Fruit fly (Drosophila melanogaster) whole organism, embryonic: ENCODE data around the gene CG11828.

Experiments
- BEAF-32 ChIP-seq: fragments of 200-800 bp; sonication (Bioruptor generic); optimal IDR thresholded peaks from 3 replicates; lab custom pipeline; 2017; ENCODE audit warnings: missing biosample characterization, missing genetic modification characterization, mild to moderate bottlenecking, moderate library complexity, missing genetic modification reagents
- CG13894 ChIP-seq: fragments of 200-800 bp; sonication (Bioruptor generic); optimal IDR thresholded peaks from 3 replicates; lab custom pipeline; 2018; ENCODE audit warnings: missing biosample characterization, mild to moderate bottlenecking, missing genetic modification characterization, moderate library complexity
- CG17612 ChIP-seq: fragments of 200-800 bp; sonication (Bioruptor generic); IDR thresholded peaks from 2 replicates; pipeline ENCODE4 v1.3.6; 2022; ENCODE audit warnings: missing biosample characterization, missing genetic modification characterization
- CG2199 ChIP-seq: fragments of 200-800 bp; sonication (Bioruptor generic); IDR thresholded peaks from 3 replicates; pipeline ENCODE4 v1.3.6; 2022; ENCODE audit warnings: missing biosample characterization, missing genetic modification characterization
- CG6813 ChIP-seq: fragments of 200-800 bp; sonication (Bioruptor generic); optimal IDR thresholded peaks from 2 replicates; lab custom pipeline; 2017; ENCODE audit warnings: missing biosample characterization, missing genetic modification characterization, mild to moderate bottlenecking, moderate library complexity, missing genetic modification reagents
- CG7556 ChIP-seq: fragments of 200-800 bp; sonication (Bioruptor generic); optimal IDR thresholded peaks from 2 replicates; lab custom pipeline; 2017; ENCODE audit warnings: missing biosample characterization, mild to moderate bottlenecking, missing genetic modification characterization
- CoRest ChIP-seq: fragments of 200-800 bp; sonication (Bioruptor generic); optimal IDR thresholded peaks from 3 replicates; lab custom pipeline; 2018; ENCODE audit warnings: missing biosample characterization, mild to moderate bottlenecking, missing genetic modification characterization, moderate library complexity
- Deaf1 ChIP-seq: fragments of 200-800 bp; optimal IDR thresholded peaks from 3 replicates; lab custom pipeline; 2019; ENCODE audit warnings: missing biosample characterization, mild to moderate bottlenecking, missing genetic modification characterization, moderate library complexity
- HmgZ ChIP-seq: fragments of 200-800 bp; sonication (Bioruptor generic); optimal IDR thresholded peaks from 2 replicates; lab custom pipeline; 2018; ENCODE audit warnings: missing biosample characterization, mild to moderate bottlenecking, missing genetic modification characterization
- Nf-YC ChIP-seq: fragments of 200-800 bp; optimal IDR thresholded peaks from 3 replicates; lab custom pipeline; 2019; ENCODE audit warnings: missing biosample characterization, mild to moderate bottlenecking, missing genetic modification characterization, moderate library complexity
- chinmo ChIP-seq: fragments of 200-800 bp; sonication (Bioruptor generic); IDR thresholded peaks from 4 replicates; pipeline ENCODE4 v1.3.6; 2022; ENCODE audit warnings: missing biosample characterization, missing genetic modification characterization; ENCODE audit not compliant: partially characterized antibody
- ewg ChIP-seq: fragments of 200-800 bp; sonication (Bioruptor generic); optimal IDR thresholded peaks from 3 replicates; lab custom pipeline; 2017; ENCODE audit warnings: mild to moderate bottlenecking, missing biosample characterization, missing genetic modification reagents, missing genetic modification characterization
- lola ChIP-seq, 3 experiments: fragments of >200 bp in 2 of 3; fragments of 200-800 bp in 1 of 3; sonication (Bioruptor generic) in 1 of 3; optimal IDR thresholded peaks; 2 replicates each; lab custom pipeline; 2017 to 2019; ENCODE audit warnings: missing biosample characterization in 3 of 3, missing genetic modification characterization in 3 of 3, mild to moderate bottlenecking in 1 of 3, moderate library complexity in 1 of 3
- nerfin-2 ChIP-seq: fragments of 200-800 bp; sonication (Bioruptor generic); IDR thresholded peaks from 2 replicates; pipeline ENCODE4 v1.3.6; 2022; ENCODE audit warnings: missing biosample characterization, missing genetic modification characterization; ENCODE audit not compliant: partially characterized antibody
- pum ChIP-seq: fragments of 200-800 bp; sonication (Bioruptor generic); optimal IDR thresholded peaks from 2 replicates; lab custom pipeline; 2016; ENCODE audit warnings: missing biosample characterization, missing genetic modification characterization
- tin ChIP-seq: fragments of 200-800 bp; sonication (Bioruptor generic); optimal IDR thresholded peaks from 3 replicates; lab custom pipeline; 2016; ENCODE audit warnings: missing biosample characterization, missing genetic modification characterization

The CG11828 gene

DNA sequence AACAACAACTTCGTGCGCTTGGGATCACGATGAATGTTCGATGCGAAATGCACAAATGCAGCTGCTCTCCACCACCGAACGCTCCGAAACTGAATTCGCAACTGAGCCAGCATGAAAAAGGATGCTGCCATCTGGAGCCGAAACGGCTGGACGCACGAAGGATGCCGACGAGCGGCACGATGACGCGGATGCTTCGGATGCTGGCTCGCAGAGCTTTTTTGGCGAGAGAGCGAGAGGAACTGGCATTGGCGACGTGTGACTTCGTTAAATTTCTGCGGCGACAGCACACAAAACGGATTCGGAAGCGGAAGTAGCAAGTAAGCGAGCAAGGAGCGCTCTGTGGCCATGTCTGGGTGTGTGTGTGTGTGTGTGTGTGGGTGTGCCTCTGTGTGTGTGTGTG, 47.4 kb downstream of the CG11828 start, which contains the start of gene DIP-gamma (continued):
- TF ChIP-seq lola (GFP tag; optimal IDR thresholded peaks at IDR 0.05; lab: Kevin White, UChicago), result no peak
- TF ChIP-seq tin (GFP tag; lab: Kevin White, UChicago), result no peak
- TF ChIP-seq chinmo (GFP tag; lab: Robert Waterston, UW), result no peak
- TF ChIP-seq CG2199 (GFP tag; lab: Robert Waterston, UW), result no peak
- no peak for TF ChIP-seq nerfin-2 (GFP tag; lab: Robert Waterston, UW)
- no peak for TF ChIP-seq CG17612 (GFP tag; lab: Robert Waterston, UW)
- peak; percentile 18 for TF ChIP-seq Nf-YC (tag; lab: Kevin White, UChicago)
- no peak for TF ChIP-seq BEAF-32 (GFP tag; lab: Kevin White, UChicago)
- TF ChIP-seq CG13894 (tag; lab: Kevin White, UChicago), result peak; percentile 24
- TF ChIP-seq CoRest (tag; lab: Kevin White, UChicago), result no peak
- no peak for TF ChIP-seq HmgZ (tag; lab: Kevin White, UChicago)
- TF ChIP-seq pum (GFP tag; lab: Kevin White, UChicago), result no peak
- TF ChIP-seq ewg (GFP tag; lab: Kevin White, UChicago), result no peak
- peak; percentile 98 for TF ChIP-seq Deaf1 (tag; lab: Kevin White, UChicago)
- TF ChIP-seq CG6813 (GFP tag; lab: Kevin White, UChicago), result no peak
- TF ChIP-seq CG7556, result no peak
- TF ChIP-seq, all 482 proteins: peak for 5
